Worm (Caenorhabditis elegans) whole organism, L2 larva: ENCODE data around the gene srx-46.
"Not testable (repeated sequence)": the region's sequence is repeated elsewhere in the genome, so short reads cannot be mapped to it uniquely, and the experiment has no call there.

Source experiments
- C34F6.9 ChIP-seq: fragments of 150-350 bp; optimal IDR thresholded peaks from 2 replicates; lab custom pipeline; 2014; ENCODE audit warnings: missing biosample characterization, missing genetic modification characterization
- F13H6.1 ChIP-seq: sonication (generic microtip); optimal IDR thresholded peaks from 2 replicates; lab custom pipeline; 2016; ENCODE audit warnings: missing genetic modification characterization, missing compliant biosample characterization
- R02D3.7 ChIP-seq: fragments of 150-350 bp; optimal IDR thresholded peaks from 2 replicates; lab custom pipeline; 2014; ENCODE audit warnings: missing biosample characterization, missing genetic modification characterization
- Y55F3AM.14 ChIP-seq: fragments of 200-800 bp; sonication (Bioruptor generic); optimal IDR thresholded peaks from 2 replicates; lab custom pipeline; 2018; ENCODE audit warnings: mild to moderate bottlenecking, missing genetic modification characterization, missing compliant biosample characterization
- alr-1 ChIP-seq: fragments of 150-350 bp; optimal IDR thresholded peaks from 2 replicates; lab custom pipeline; 2014; ENCODE audit warnings: missing biosample characterization, missing genetic modification characterization
- aly-2 ChIP-seq: fragments of 150-350 bp; optimal IDR thresholded peaks from 2 replicates; lab custom pipeline; 2014; ENCODE audit warnings: missing biosample characterization, missing genetic modification characterization
- ceh-16 ChIP-seq: fragments of 150-350 bp; optimal IDR thresholded peaks from 2 replicates; lab custom pipeline; 2014; ENCODE audit warnings: missing biosample characterization, missing genetic modification characterization
- crh-2 ChIP-seq: sonication (generic microtip); optimal IDR thresholded peaks from 2 replicates; lab custom pipeline; 2017; ENCODE audit warnings: missing biosample characterization, missing genetic modification characterization
- dmd-4 ChIP-seq: sonication (generic microtip); optimal IDR thresholded peaks from 2 replicates; lab custom pipeline; 2017; ENCODE audit warnings: missing biosample characterization, missing genetic modification characterization
- egl-27 ChIP-seq: sonication (generic microtip); optimal IDR thresholded peaks from 3 replicates; lab custom pipeline; 2017; ENCODE audit warnings: missing biosample characterization, missing genetic modification reagents, missing genetic modification characterization
- elt-1 ChIP-seq: fragments of 150-350 bp; optimal IDR thresholded peaks from 2 replicates; lab custom pipeline; 2014; ENCODE audit warnings: missing biosample characterization, missing genetic modification characterization
- elt-3 ChIP-seq: sonication (generic microtip); optimal IDR thresholded peaks from 2 replicates; lab custom pipeline; 2017; ENCODE audit warnings: missing biosample characterization, missing genetic modification characterization
- fos-1 ChIP-seq: fragments of 150-350 bp; optimal IDR thresholded peaks from 2 replicates; lab custom pipeline; 2014; ENCODE audit warnings: missing biosample characterization, missing genetic modification characterization
- gmeb-1 ChIP-seq: fragments of 150-350 bp; optimal IDR thresholded peaks from 2 replicates; lab custom pipeline; 2014; ENCODE audit warnings: missing biosample characterization, missing genetic modification characterization
- lin-11 ChIP-seq: fragments of 150-350 bp; sonication (generic microtip); optimal IDR thresholded peaks from 2 replicates; lab custom pipeline; 2014; ENCODE audit warnings: missing biosample characterization, missing genetic modification characterization, inconsistent platforms, mixed read lengths
- lin-13 ChIP-seq: fragments of 150-350 bp; optimal IDR thresholded peaks from 2 replicates; lab custom pipeline; 2014; ENCODE audit warnings: missing biosample characterization, missing genetic modification reagents, missing genetic modification characterization
- lin-39 ChIP-seq: fragments of 150-350 bp; optimal IDR thresholded peaks from 2 replicates; lab custom pipeline; 2014; ENCODE audit warnings: missing biosample characterization, missing genetic modification reagents, missing genetic modification characterization
- mab-5 ChIP-seq: fragments of 150-350 bp; optimal IDR thresholded peaks from 2 replicates; lab custom pipeline; 2014; ENCODE audit warnings: missing biosample characterization, missing genetic modification characterization
- mbf-1 ChIP-seq: sonication (generic microtip); optimal IDR thresholded peaks from 2 replicates; lab custom pipeline; 2017; ENCODE audit warnings: missing biosample characterization, missing genetic modification characterization
- mdl-1 ChIP-seq, 2 experiments: fragments of 150-350 bp in 1 of 2; sonication (generic microtip) in 1 of 2; optimal IDR thresholded peaks; 2 replicates each; lab custom pipeline; 2017; ENCODE audit warnings: missing biosample characterization in 2 of 2, missing genetic modification characterization in 2 of 2
- nhr-10 ChIP-seq: sonication (generic microtip); optimal IDR thresholded peaks from 2 replicates; lab custom pipeline; 2017; ENCODE audit warnings: missing biosample characterization, missing genetic modification characterization
- nhr-11 ChIP-seq: fragments of 150-350 bp; optimal IDR thresholded peaks from 2 replicates; lab custom pipeline; 2014; ENCODE audit warnings: missing biosample characterization, missing genetic modification characterization
- nhr-12 ChIP-seq: fragments of 150-350 bp; optimal IDR thresholded peaks from 2 replicates; lab custom pipeline; 2014; ENCODE audit warnings: missing biosample characterization, missing genetic modification characterization
- nhr-23 ChIP-seq: fragments of 150-350 bp; optimal IDR thresholded peaks from 2 replicates; lab custom pipeline; 2014; ENCODE audit warnings: missing biosample characterization, missing genetic modification reagents, missing genetic modification characterization
- nhr-237 ChIP-seq: fragments of 150-350 bp; optimal IDR thresholded peaks from 2 replicates; lab custom pipeline; 2014; ENCODE audit warnings: missing biosample characterization, missing genetic modification characterization
- nhr-25 ChIP-seq: fragments of 150-350 bp; sonication (generic microtip); optimal IDR thresholded peaks from 3 replicates; lab custom pipeline; 2014; ENCODE audit warnings: missing biosample characterization, missing genetic modification characterization
- nhr-6 ChIP-seq: fragments of 150-350 bp; optimal IDR thresholded peaks from 2 replicates; lab custom pipeline; 2014; ENCODE audit warnings: missing biosample characterization, missing genetic modification characterization
- nhr-77 ChIP-seq: fragments of 150-350 bp; optimal IDR thresholded peaks from 2 replicates; lab custom pipeline; 2014; ENCODE audit warnings: missing biosample characterization, missing genetic modification characterization
- peb-1 ChIP-seq: fragments of 150-350 bp; optimal IDR thresholded peaks from 2 replicates; lab custom pipeline; 2014; ENCODE audit warnings: missing biosample characterization, missing genetic modification characterization
- sem-4 ChIP-seq: fragments of 150-350 bp; optimal IDR thresholded peaks from 2 replicates; lab custom pipeline; 2014; ENCODE audit warnings: missing biosample characterization, missing genetic modification reagents, missing genetic modification characterization
- skn-1 ChIP-seq: sonication (generic microtip); optimal IDR thresholded peaks from 2 replicates; lab custom pipeline; 2017; ENCODE audit warnings: missing biosample characterization, missing genetic modification characterization
- sma-3 ChIP-seq: sonication (generic microtip); optimal IDR thresholded peaks from 2 replicates; lab custom pipeline; 2016; ENCODE audit warnings: missing genetic modification reagents, missing genetic modification characterization, missing compliant biosample characterization
- snpc-4 ChIP-seq: fragments of 150-350 bp; optimal IDR thresholded peaks from 2 replicates; lab custom pipeline; 2014; ENCODE audit warnings: missing biosample characterization, missing genetic modification characterization
- unc-39 ChIP-seq: fragments of 150-350 bp; optimal IDR thresholded peaks from 2 replicates; lab custom pipeline; 2014; ENCODE audit warnings: missing biosample characterization, missing genetic modification characterization
- unc-55 ChIP-seq: fragments of 150-350 bp; sonication (generic microtip); optimal IDR thresholded peaks from 3 replicates; lab custom pipeline; 2014; ENCODE audit warnings: missing biosample characterization, missing genetic modification reagents, missing genetic modification characterization
- zag-1 ChIP-seq: fragments of 150-350 bp; optimal IDR thresholded peaks from 2 replicates; lab custom pipeline; 2014; ENCODE audit warnings: missing biosample characterization, missing genetic modification characterization
- ztf-11 ChIP-seq: sonication (generic microtip); optimal IDR thresholded peaks from 2 replicates; lab custom pipeline; 2017; ENCODE audit warnings: missing biosample characterization, missing genetic modification characterization
- ztf-4 ChIP-seq: fragments of 150-350 bp; optimal IDR thresholded peaks from 2 replicates; lab custom pipeline; 2014; ENCODE audit warnings: missing biosample characterization, missing genetic modification characterization

srx-46 gene

DNA sequence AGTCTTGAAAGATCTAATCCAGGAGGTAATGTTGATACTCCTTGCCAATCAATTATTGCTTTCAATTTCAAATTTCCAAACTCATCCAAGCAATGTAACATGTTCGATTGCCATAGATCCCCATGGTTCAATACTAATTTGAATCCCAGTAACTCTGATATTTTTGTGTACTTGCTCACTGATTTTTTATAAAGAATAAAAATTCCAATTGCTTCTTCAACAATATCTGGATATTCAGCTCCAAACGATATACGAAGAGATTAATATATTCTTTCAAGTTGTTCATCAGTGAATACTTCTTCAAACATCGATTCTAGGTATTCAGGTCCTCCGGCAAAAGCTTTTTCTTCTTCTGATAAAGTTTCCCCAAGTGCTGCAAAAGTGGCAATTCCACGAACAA is 26.8 kb downstream of the srx-46 start, which contains the start of gene E02C12.11:
E02C12.11 (minus strand) TSS at position 101 of the 400 bp plus-strand sequence.
- TF ChIP-seq ztf-4; nhr-6 (tag; lab: Kevin White, UChicago); fos-1 (tag; lab: Kevin White, UChicago): not testable (repeated sequence)

DNA sequence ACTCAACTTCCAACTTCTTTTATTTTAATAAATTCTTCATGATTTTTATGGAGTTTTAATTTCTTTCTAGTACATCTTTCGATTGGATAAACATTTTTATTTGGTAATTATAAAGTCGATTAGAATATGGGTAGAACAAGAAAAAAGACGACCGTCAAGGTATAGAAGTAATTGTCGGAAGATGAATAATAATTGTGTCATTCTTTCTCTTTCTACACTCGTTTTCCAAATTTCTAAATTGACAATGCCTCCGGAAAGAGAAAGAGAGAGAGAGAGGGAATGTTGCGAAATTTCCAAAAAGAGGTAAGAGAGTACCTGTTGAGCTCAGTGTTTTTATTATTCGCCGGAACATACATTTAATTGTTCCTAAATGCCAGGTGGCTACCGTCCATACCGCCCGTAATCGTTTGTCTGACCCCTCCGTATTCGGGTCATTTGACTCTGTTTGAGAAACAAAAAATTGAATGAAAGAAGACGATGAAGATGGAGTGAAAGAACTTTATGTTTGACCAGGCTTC is 28.9 kb downstream of the srx-46 start, which contains the start of gene E02C12.12:
E02C12.12 (minus strand) TSS at position 468 of the 518 bp plus-strand sequence.
- TF ChIP-seq peb-1 (tag; lab: Kevin White, UChicago) (no peak), unc-39 (no peak), dmd-4 (tag; lab: Kevin White, UChicago) (no peak), egl-27 (tag; lab: Kevin White, UChicago) (no peak), fos-1 (tag; lab: Kevin White, UChicago) (no peak), lin-13 (GFP tag; lab: Kevin White, UChicago) (no peak), gmeb-1 (tag; lab: Kevin White, UChicago) (no peak), nhr-11 (no peak), nhr-77 (tag; lab: Kevin White, UChicago) (no peak)
- TF ChIP-seq, all 48 proteins: peak for 0

DNA sequence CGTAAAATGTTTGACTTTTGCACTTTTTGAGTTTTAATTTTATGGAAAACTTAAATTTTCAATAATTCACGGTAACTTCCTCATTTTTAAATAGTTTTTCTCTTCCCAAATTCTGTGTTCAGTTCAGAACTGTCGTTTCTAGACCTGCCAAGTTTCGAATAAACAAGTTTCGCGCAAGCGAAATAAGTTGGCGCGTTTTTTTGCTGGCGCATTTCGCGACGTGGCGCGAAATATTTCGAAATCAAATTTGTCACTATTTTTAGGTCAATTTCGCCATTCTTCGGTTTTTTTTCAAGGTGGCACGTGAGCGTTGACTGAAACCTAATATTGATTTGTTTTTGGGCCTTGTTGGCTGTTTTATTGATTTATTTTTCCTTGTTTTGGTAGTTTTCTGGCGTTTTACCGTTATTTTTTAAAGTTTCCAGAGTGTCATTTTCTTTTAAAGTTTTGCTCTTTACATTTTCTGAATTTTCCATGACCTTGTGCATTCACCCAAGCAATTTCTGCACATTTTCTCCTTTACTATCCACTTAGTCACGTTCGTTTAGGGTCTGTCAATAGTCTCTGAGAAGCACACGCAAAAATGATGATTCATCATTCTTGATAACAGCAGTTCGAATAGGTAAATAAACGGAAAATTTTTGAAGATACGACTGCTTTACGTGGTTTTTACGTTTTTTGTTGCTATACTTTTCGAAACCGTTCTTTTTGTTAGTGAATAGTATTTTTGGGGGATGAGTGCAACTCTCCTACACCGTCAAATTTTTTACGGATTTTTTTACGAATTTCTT is 29.7 kb downstream of the srx-46 start:
- TF ChIP-seq mab-5 = no peak
- peak; percentile 10 for TF ChIP-seq crh-2 (tag; lab: Kevin White, UChicago)
- no peak for TF ChIP-seq lin-11 (tag; lab: Kevin White, UChicago)
- TF ChIP-seq elt-1 (tag; lab: Kevin White, UChicago) = no peak
- TF ChIP-seq nhr-77 (tag; lab: Kevin White, UChicago) = no peak
- TF ChIP-seq alr-1 = no peak
- TF ChIP-seq nhr-12 (tag; lab: Kevin White, UChicago) = no peak
- TF ChIP-seq C34F6.9 (tag; lab: Kevin White, UChicago) = no peak
- TF ChIP-seq fos-1 (tag; lab: Kevin White, UChicago) = peak; percentile 76

DNA sequence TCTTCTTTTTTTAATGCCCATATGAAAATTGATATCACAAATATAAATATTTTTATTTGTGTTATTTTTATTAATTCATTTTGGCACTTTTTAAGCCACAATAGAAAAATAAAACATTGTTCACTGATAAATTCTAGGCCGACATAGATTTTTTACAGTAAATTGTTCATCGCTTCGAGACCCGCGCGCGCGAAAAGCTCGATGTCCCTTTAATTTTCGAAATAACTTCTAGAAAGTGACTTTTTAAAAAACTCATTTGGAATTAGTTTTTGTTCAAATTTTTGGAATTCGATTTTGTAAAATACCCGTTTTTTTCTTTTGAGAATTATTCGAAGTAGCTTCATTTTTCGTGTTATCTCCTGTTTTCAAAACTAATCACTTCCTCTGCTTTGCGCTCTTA is 31.3 kb downstream of the srx-46 start:
- TF ChIP-seq lin-11 (tag; lab: Kevin White, UChicago) (no peak), mdl-1 (tag; optimal IDR thresholded peaks at IDR 0.05; lab: Kevin White, UChicago) (no peak), ceh-16 (no peak), nhr-237 (tag; lab: Kevin White, UChicago) (no peak), nhr-23 (tag; lab: Kevin White, UChicago) (no peak), nhr-12 (tag; lab: Kevin White, UChicago) (no peak), peb-1 (tag; lab: Kevin White, UChicago) (no peak), elt-3 (no peak), snpc-4 (tag; lab: Kevin White, UChicago) (no peak), lin-39 (no peak), aly-2 (tag; lab: Kevin White, UChicago) (no peak), egl-27 (tag; lab: Kevin White, UChicago) (no peak), dmd-4 (tag; lab: Kevin White, UChicago) (no peak), nhr-10 (tag; lab: Kevin White, UChicago) (no peak), F13H6.1 (tag; lab: Kevin White, UChicago) (no peak), ztf-4 (no peak), elt-1 (tag; lab: Kevin White, UChicago) (no peak), mab-5 (no peak), fos-1 (tag; lab: Kevin White, UChicago) (no peak), skn-1 (tag; lab: Kevin White, UChicago) (no peak)
- TF ChIP-seq, all 48 proteins: peak for 0

DNA sequence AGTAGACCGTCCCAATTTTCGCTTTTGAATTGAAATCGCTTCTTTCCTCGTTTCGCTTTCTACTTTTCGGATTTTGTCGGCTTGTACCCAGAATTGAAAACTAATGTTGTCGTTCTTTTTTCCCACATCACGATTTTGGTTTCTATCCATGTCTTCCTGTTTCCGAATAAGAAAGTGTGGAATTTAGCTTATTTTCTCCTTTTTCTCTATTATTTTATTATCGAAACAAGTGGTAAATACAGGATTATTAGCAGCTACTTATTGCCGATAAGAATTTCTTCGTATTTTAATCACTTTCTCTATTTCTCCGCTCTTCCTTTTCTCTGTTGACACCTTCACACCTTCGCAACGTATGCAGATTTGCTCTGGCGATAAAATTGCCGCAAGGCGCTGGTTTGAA is 31.9 kb downstream of the srx-46 start:
- TF ChIP-seq sem-4 (no peak), Y55F3AM.14 (GFP tag; lab: Kevin White, UChicago) (no peak), nhr-10 (tag; lab: Kevin White, UChicago) (no peak), nhr-12 (tag; lab: Kevin White, UChicago) (no peak), ceh-16 (no peak), C34F6.9 (tag; lab: Kevin White, UChicago) (no peak), R02D3.7 (tag; lab: Kevin White, UChicago) (no peak), mdl-1 (tag; optimal IDR thresholded peaks at IDR 0.05; lab: Kevin White, UChicago) (no peak), zag-1 (tag; lab: Kevin White, UChicago) (no peak), nhr-25 (tag; lab: Kevin White, UChicago) (no peak), ztf-11 (tag; lab: Kevin White, UChicago) (no peak), mbf-1 (tag; lab: Kevin White, UChicago) (no peak), nhr-23 (tag; lab: Kevin White, UChicago) (no peak), sma-3 (no peak), crh-2 (tag; lab: Kevin White, UChicago) (no peak), unc-55 (GFP tag; lab: Kevin White, UChicago) (no peak), aly-2 (tag; lab: Kevin White, UChicago) (no peak)
